Fruit fly (Drosophila melanogaster) whole organism, embryonic: ENCODE measurements around the gene barc.
A peak's percentile ranks its signal among the peaks of the same experiment; 100 is the strongest.

ENCODE experiments used
- ATbp ChIP-seq: fragments of 200-800 bp; sonication (Bioruptor generic); optimal IDR thresholded peaks from 2 replicates; lab custom pipeline; 2017; ENCODE audit warnings: missing biosample characterization, mild to moderate bottlenecking, missing genetic modification characterization, missing genetic modification reagents
- Adf1 ChIP-seq: fragments of 200-800 bp; sonication (Bioruptor generic); IDR thresholded peaks from 2 replicates; pipeline ENCODE4 v1.3.6; 2022; ENCODE audit warnings: missing biosample characterization, missing genetic modification characterization
- Asciz ChIP-seq: fragments of 200-800 bp; sonication (Bioruptor generic); optimal IDR thresholded peaks from 2 replicates; lab custom pipeline; 2017; ENCODE audit warnings: missing biosample characterization, mild to moderate bottlenecking, missing genetic modification characterization, missing genetic modification reagents
- Atf6 ChIP-seq: fragments of 200-800 bp; sonication (Bioruptor generic); IDR thresholded peaks from 2 replicates; pipeline ENCODE4 v1.3.6; 2022; ENCODE audit warnings: missing biosample characterization, missing genetic modification characterization
- C15 ChIP-seq: fragments of 200-800 bp; sonication (Bioruptor generic); IDR thresholded peaks from 3 replicates; pipeline ENCODE4 v1.3.6; 2022; ENCODE audit warnings: missing biosample characterization, missing genetic modification characterization
- CG1024 ChIP-seq: fragments of 200-800 bp; sonication (Bioruptor generic); IDR thresholded peaks from 2 replicates; pipeline ENCODE4 v1.3.6; 2022; ENCODE audit warnings: missing biosample characterization, missing genetic modification characterization
- CG10959 ChIP-seq: fragments of 200-800 bp; sonication (Bioruptor generic); IDR thresholded peaks from 2 replicates; pipeline ENCODE4 v1.3.6; 2022; ENCODE audit warnings: missing biosample characterization, missing genetic modification characterization
- CG12071 ChIP-seq: fragments of 200-800 bp; sonication (Bioruptor generic); optimal IDR thresholded peaks from 3 replicates; lab custom pipeline; 2018; ENCODE audit warnings: missing biosample characterization, mild to moderate bottlenecking, missing genetic modification characterization
- CG12219 ChIP-seq: fragments of 200-800 bp; sonication (Bioruptor generic); optimal IDR thresholded peaks from 3 replicates; lab custom pipeline; 2018; ENCODE audit warnings: missing biosample characterization, mild to moderate bottlenecking, missing genetic modification characterization
- CG2202 ChIP-seq: fragments of 200-800 bp; sonication (Bioruptor generic); optimal IDR thresholded peaks from 2 replicates; lab custom pipeline; 2018; ENCODE audit warnings: missing biosample characterization, mild to moderate bottlenecking, missing genetic modification characterization
- CG30020 ChIP-seq: fragments of 200-800 bp; optimal IDR thresholded peaks from 2 replicates; lab custom pipeline; 2019; ENCODE audit warnings: missing biosample characterization, mild to moderate bottlenecking, missing genetic modification characterization, moderate library complexity
- CG32767 ChIP-seq: fragments of 200-800 bp; sonication (Bioruptor generic); IDR thresholded peaks from 2 replicates; pipeline ENCODE4 v1.3.6; 2022; ENCODE audit warnings: missing biosample characterization, missing genetic modification characterization
- CG3726 ChIP-seq: fragments of 200-800 bp; sonication (Bioruptor generic); IDR thresholded peaks from 3 replicates; pipeline ENCODE4, ENCODE4 v1.3.6; 2022; ENCODE audit warnings: missing biosample characterization, missing genetic modification characterization
- CG3838 ChIP-seq: fragments of 200-800 bp; sonication (Bioruptor generic); optimal IDR thresholded peaks from 3 replicates; lab custom pipeline; 2016; ENCODE audit warnings: missing biosample characterization, missing genetic modification characterization
- CG4424 ChIP-seq: fragments of 200-800 bp; sonication (Bioruptor generic); optimal IDR thresholded peaks from 3 replicates; lab custom pipeline; 2016; ENCODE audit warnings: missing biosample characterization, missing genetic modification characterization
- CG7357 ChIP-seq: fragments of 200-800 bp; sonication (Bioruptor generic); IDR thresholded peaks from 3 replicates; pipeline ENCODE4 v1.3.6; 2022; ENCODE audit warnings: missing biosample characterization, missing genetic modification characterization
- CG7745 ChIP-seq: fragments of 200-800 bp; sonication (Bioruptor generic); optimal IDR thresholded peaks from 2 replicates; lab custom pipeline; 2018; ENCODE audit warnings: missing biosample characterization, mild to moderate bottlenecking, missing genetic modification characterization, moderate library complexity
- CG8924 ChIP-seq: fragments of 200-800 bp; optimal IDR thresholded peaks from 3 replicates; lab custom pipeline; 2019; ENCODE audit warnings: missing biosample characterization, mild to moderate bottlenecking, missing genetic modification characterization, moderate library complexity
- CTCF ChIP-seq: fragments of 200-800 bp; sonication (Bioruptor generic); optimal IDR thresholded peaks from 2 replicates; lab custom pipeline; 2017; ENCODE audit warnings: missing biosample characterization, mild to moderate bottlenecking, missing genetic modification characterization, moderate library complexity
- CkIIα-i1 ChIP-seq: fragments of 200-800 bp; sonication (Bioruptor generic); IDR thresholded peaks from 2 replicates; pipeline ENCODE4 v1.3.6; 2022; ENCODE audit warnings: missing biosample characterization, missing genetic modification characterization
- D19B ChIP-seq: fragments of 200-800 bp; sonication (Bioruptor generic); optimal IDR thresholded peaks from 2 replicates; lab custom pipeline; 2017; ENCODE audit warnings: missing biosample characterization, mild to moderate bottlenecking, missing genetic modification characterization
- Dip3 ChIP-seq: fragments of 200-800 bp; sonication (Bioruptor generic); optimal IDR thresholded peaks from 3 replicates; lab custom pipeline; 2016; ENCODE audit warnings: missing biosample characterization, missing genetic modification characterization
- Dref ChIP-seq: fragments of 200-800 bp; sonication (Bioruptor generic); IDR thresholded peaks from 2 replicates; pipeline ENCODE4 v1.3.6; 2022; ENCODE audit warnings: missing biosample characterization, missing genetic modification characterization
- E2f2 ChIP-seq: fragments of 200-800 bp; sonication (Bioruptor generic); IDR thresholded peaks from 2 replicates; pipeline ENCODE4 v1.3.6; 2022; ENCODE audit warnings: missing biosample characterization, missing genetic modification characterization
- HmgD ChIP-seq: fragments of 200-800 bp; sonication (Bioruptor generic); optimal IDR thresholded peaks from 3 replicates; lab custom pipeline; 2016; ENCODE audit warnings: missing biosample characterization, missing genetic modification characterization
- Hmx ChIP-seq: fragments of 200-800 bp; sonication (Bioruptor generic); optimal IDR thresholded peaks from 2 replicates; lab custom pipeline; 2016; ENCODE audit warnings: missing biosample characterization, missing genetic modification characterization
- MBD-R2 ChIP-seq: fragments of 200-800 bp; sonication (Bioruptor generic); IDR thresholded peaks from 2 replicates; pipeline ENCODE4 v1.3.6; 2022; ENCODE audit warnings: missing biosample characterization, missing genetic modification characterization
- Meics ChIP-seq: fragments of 200-800 bp; sonication (Bioruptor generic); optimal IDR thresholded peaks from 2 replicates; lab custom pipeline; 2017; ENCODE audit warnings: missing biosample characterization, mild to moderate bottlenecking, missing genetic modification characterization
- Mes4 ChIP-seq: fragments of 200-800 bp; sonication (Bioruptor generic); optimal IDR thresholded peaks from 2 replicates; lab custom pipeline; 2016; ENCODE audit warnings: missing biosample characterization, missing genetic modification characterization
- Oli ChIP-seq: fragments of 200-800 bp; sonication (Bioruptor generic); optimal IDR thresholded peaks from 2 replicates; lab custom pipeline; 2018; ENCODE audit warnings: missing biosample characterization, mild to moderate bottlenecking, missing genetic modification characterization, moderate library complexity
- TFAM ChIP-seq: fragments of 200-800 bp; sonication (Bioruptor generic); optimal IDR thresholded peaks from 2 replicates; lab custom pipeline; 2017; ENCODE audit warnings: missing biosample characterization, missing genetic modification characterization, inconsistent platforms
- Tbp ChIP-seq: fragments of >200 bp; optimal IDR thresholded peaks from 2 replicates; lab custom pipeline; 2018; ENCODE audit warnings: missing biosample characterization, missing genetic modification characterization
- YL-1 ChIP-seq: fragments of 200-800 bp; sonication (Bioruptor generic); optimal IDR thresholded peaks from 3 replicates; lab custom pipeline; 2017; ENCODE audit warnings: missing biosample characterization, mild to moderate bottlenecking, missing genetic modification characterization
- al ChIP-seq: fragments of 200-800 bp; sonication (Bioruptor generic); IDR thresholded peaks from 2 replicates; pipeline ENCODE4 v1.3.6; 2022; ENCODE audit warnings: missing biosample characterization, missing genetic modification characterization
- ash1 ChIP-seq: fragments of 200-800 bp; sonication (Bioruptor generic); optimal IDR thresholded peaks from 2 replicates; lab custom pipeline; 2018; ENCODE audit warnings: missing biosample characterization, mild to moderate bottlenecking, missing genetic modification characterization
- bowl ChIP-seq: fragments of 200-800 bp; sonication (Bioruptor generic); IDR thresholded peaks from 2 replicates; pipeline ENCODE4 v1.3.6; 2022; ENCODE audit warnings: missing biosample characterization, missing genetic modification characterization
- da ChIP-seq: fragments of 200-800 bp; sonication (Bioruptor generic); optimal IDR thresholded peaks from 2 replicates; lab custom pipeline; 2016; ENCODE audit warnings: missing biosample characterization, missing genetic modification characterization
- en ChIP-seq: fragments of 200-800 bp; sonication (Bioruptor generic); optimal IDR thresholded peaks from 2 replicates; lab custom pipeline; 2016; ENCODE audit warnings: missing biosample characterization, missing genetic modification characterization
- gcm2 ChIP-seq: fragments of 200-800 bp; sonication (Bioruptor generic); optimal IDR thresholded peaks from 2 replicates; lab custom pipeline; 2016; ENCODE audit warnings: missing biosample characterization, missing genetic modification characterization
- ham ChIP-seq: fragments of 200-800 bp; sonication (Bioruptor generic); IDR thresholded peaks from 2 replicates; pipeline ENCODE4 v1.3.6; 2022; ENCODE audit warnings: missing biosample characterization, missing genetic modification characterization
- hbn ChIP-seq: fragments of 200-800 bp; sonication (Bioruptor generic); IDR thresholded peaks from 2 replicates; pipeline ENCODE4 v1.3.6; 2022; ENCODE audit warnings: missing biosample characterization, missing genetic modification characterization; ENCODE audit not compliant: partially characterized antibody
- nerfin-1 ChIP-seq: fragments of 200-800 bp; sonication (Bioruptor generic); optimal IDR thresholded peaks from 3 replicates; lab custom pipeline; 2019; ENCODE audit warnings: missing biosample characterization, mild to moderate bottlenecking, missing genetic modification characterization, moderate library complexity
- odd ChIP-seq: fragments of 200-800 bp; sonication (Bioruptor generic); optimal IDR thresholded peaks from 2 replicates; lab custom pipeline; 2017; ENCODE audit warnings: missing biosample characterization, mild to moderate bottlenecking, missing genetic modification characterization
- pb ChIP-seq: fragments of 200-800 bp; sonication (Bioruptor generic); optimal IDR thresholded peaks from 3 replicates; lab custom pipeline; 2016; ENCODE audit warnings: missing biosample characterization, missing genetic modification characterization
- phol ChIP-seq: fragments of 200-800 bp; sonication (Bioruptor generic); optimal IDR thresholded peaks from 3 replicates; lab custom pipeline; 2018; ENCODE audit warnings: missing biosample characterization, mild to moderate bottlenecking, missing genetic modification characterization, moderate library complexity
- sc ChIP-seq, 3 experiments: fragments of >200 bp in 2 of 3; fragments of 200-800 bp in 1 of 3; sonication (Bioruptor generic) in 1 of 3; optimal IDR thresholded peaks; 2 replicates in 2 of 3; 3 replicates in 1 of 3; lab custom pipeline; 2017; ENCODE audit warnings: mild to moderate bottlenecking in 1 of 3, missing biosample characterization in 1 of 3, missing genetic modification characterization in 1 of 3, missing genetic modification reagents in 1 of 3
- sd ChIP-seq: fragments of 200-800 bp; sonication (Bioruptor generic); optimal IDR thresholded peaks from 3 replicates; lab custom pipeline; 2018; ENCODE audit warnings: missing biosample characterization, mild to moderate bottlenecking, missing genetic modification characterization, moderate library complexity
- shn ChIP-seq: fragments of 200-800 bp; sonication (Bioruptor generic); optimal IDR thresholded peaks from 3 replicates; lab custom pipeline; 2016; ENCODE audit warnings: missing biosample characterization, missing genetic modification characterization
- sim ChIP-seq: fragments of 200-800 bp; sonication (Bioruptor generic); IDR thresholded peaks from 2 replicates; pipeline ENCODE4 v1.3.6; 2022; ENCODE audit warnings: missing biosample characterization, missing genetic modification characterization
- trh ChIP-seq: fragments of 200-800 bp; sonication (Bioruptor generic); optimal IDR thresholded peaks from 2 replicates; lab custom pipeline; 2016; ENCODE audit warnings: missing biosample characterization, missing genetic modification characterization
- tup ChIP-seq: fragments of 200-800 bp; sonication (Bioruptor generic); optimal IDR thresholded peaks from 2 replicates; lab custom pipeline; 2016; ENCODE audit warnings: missing biosample characterization, mild to moderate bottlenecking, missing genetic modification characterization, moderate library complexity
- unpg ChIP-seq: fragments of 200-800 bp; sonication (Bioruptor generic); optimal IDR thresholded peaks from 3 replicates; lab custom pipeline; 2018; ENCODE audit warnings: missing biosample characterization, mild to moderate bottlenecking, missing genetic modification characterization, moderate library complexity
- usp ChIP-seq: fragments of >200 bp; optimal IDR thresholded peaks from 2 replicates; lab custom pipeline; 2017; ENCODE audit warnings: missing biosample characterization, missing genetic modification characterization
- zfh2 ChIP-seq: fragments of 200-800 bp; sonication (Bioruptor generic); optimal IDR thresholded peaks from 2 replicates; lab custom pipeline; 2016; ENCODE audit warnings: missing biosample characterization, missing genetic modification characterization

barc gene

dm6 chr3L:21445704-21446103 is 12.8 kb upstream of the barc start, which contains the start of gene Syx7 (continued):
- TF ChIP-seq CG1024 (GFP tag; lab: Robert Waterston, UW) (no peak), Mes4 (GFP tag; lab: Kevin White, UChicago) (no peak), HmgD (GFP tag; lab: Kevin White, UChicago) (peak; percentile 42), Hmx (GFP tag; lab: Kevin White, UChicago) (no peak), CG8924 (no peak), Dip3 (no peak), Oli (no peak), Dref (GFP tag; lab: Robert Waterston, UW) (peak; percentile 94), CG7357 (GFP tag; lab: Robert Waterston, UW) (no peak), sd (peak; percentile 93), ash1 (GFP tag; lab: Kevin White, UChicago) (no peak), MBD-R2 (GFP tag; lab: Robert Waterston, UW) (peak; percentile 81), pb (GFP tag; lab: Kevin White, UChicago) (no peak), Adf1 (GFP tag; lab: Robert Waterston, UW) (no peak), TFAM (no peak), ATbp (GFP tag; lab: Kevin White, UChicago) (no peak), da (GFP tag; lab: Kevin White, UChicago) (no peak), YL-1 (peak; percentile 53), tup (GFP tag; lab: Kevin White, UChicago) (no peak), Asciz (GFP tag; lab: Kevin White, UChicago) (no peak), CG3838 (GFP tag; lab: Kevin White, UChicago) (no peak), unpg (no peak), Meics (no peak), CG10959 (GFP tag; lab: Robert Waterston, UW) (no peak), nerfin-1 (tag; lab: Kevin White, UChicago) (peak; percentile 92), zfh2 (GFP tag; lab: Kevin White, UChicago) (peak; percentile 25), odd (GFP tag; lab: Kevin White, UChicago) (no peak), trh (GFP tag; lab: Kevin White, UChicago) (no peak), CkIIα-i1 (GFP tag; lab: Robert Waterston, UW) (no peak), C15 (GFP tag; lab: Robert Waterston, UW) (no peak), Tbp (GFP tag; lab: Kevin White, UChicago) (no peak), sc (optimal IDR thresholded peaks at IDR 0.05; lab: Kevin White, UChicago) (no peak), sc (GFP tag; optimal IDR thresholded peaks at IDR 0.05; lab: Kevin White, UChicago) (no peak), gcm2 (GFP tag; lab: Kevin White, UChicago) (no peak), en (no peak), sim (GFP tag; lab: Robert Waterston, UW) (no peak), CG2202 (no peak), CTCF (GFP tag; lab: Kevin White, UChicago) (no peak), CG7745 (tag; lab: Kevin White, UChicago) (no peak), CG32767 (GFP tag; lab: Robert Waterston, UW) (no peak), hbn (GFP tag; lab: Robert Waterston, UW) (no peak), CG3726 (GFP tag; lab: Robert Waterston, UW) (no peak), CG30020 (tag; lab: Kevin White, UChicago) (peak; percentile 2), ham (no peak), CG12219 (GFP tag; lab: Kevin White, UChicago) (no peak), usp (GFP tag; lab: Kevin White, UChicago) (no peak), Atf6 (GFP tag; lab: Robert Waterston, UW) (no peak), D19B (GFP tag; lab: Kevin White, UChicago) (no peak), shn (GFP tag; lab: Kevin White, UChicago) (no peak), CG12071 (no peak), CG4424 (GFP tag; lab: Kevin White, UChicago) (no peak), E2f2 (peak; percentile 99), al (GFP tag; lab: Robert Waterston, UW) (no peak), bowl (GFP tag; lab: Robert Waterston, UW) (no peak), phol (tag; lab: Kevin White, UChicago) (peak; percentile 35)
